Worm (Caenorhabditis elegans): ENCODE results near the gene F28C10.1.

- TF ChIP-seq Y53G8AR.9 (GFP tag; conservative IDR thresholded peaks at IDR 0.05): no peak
- TF ChIP-seq tlf-1 (GFP tag; optimal IDR thresholded peaks at IDR 0.05): no peak
- TF ChIP-seq ama-1 (optimal IDR thresholded peaks at IDR 0.05): no peak
- no peak for TF ChIP-seq ama-1 (GFP tag; optimal IDR thresholded peaks at IDR 0.05)
- TF ChIP-seq efl-1 (GFP tag; optimal IDR thresholded peaks at IDR 0.05): no peak
- TF ChIP-seq Y56A3A.18 (GFP tag; IDR thresholded peaks at IDR 0.05): no peak
- no peak for TF ChIP-seq snpc-4 (GFP tag; optimal IDR thresholded peaks at IDR 0.05)
- TF ChIP-seq snpc-4 (tag; optimal IDR thresholded peaks at IDR 0.05): no peak
- TF ChIP-seq F23B12.7 (tag; optimal IDR thresholded peaks at IDR 0.05; ENCODE audit: insufficient read depth): no peak
- no peak for TF ChIP-seq unc-130 (GFP tag; optimal IDR thresholded peaks at IDR 0.05)
- TF ChIP-seq lsy-27 (tag; optimal IDR thresholded peaks at IDR 0.05; ENCODE audit: borderline replicate concordance, insufficient read depth): no peak
- TF ChIP-seq aptf-3 (GFP tag; IDR thresholded peaks at IDR 0.05): no peak
- no peak for TF ChIP-seq Y95B8A.8 (GFP tag; IDR thresholded peaks at IDR 0.05)
- TF ChIP-seq T07F8.4 (tag; optimal IDR thresholded peaks at IDR 0.05): no peak
- no peak for TF ChIP-seq nhr-90 (tag; optimal IDR thresholded peaks at IDR 0.05)
- TF ChIP-seq lin-35 (GFP tag; optimal IDR thresholded peaks at IDR 0.05): no peak
These were observed 11.0 kb downstream of the F28C10.1 start, which contains the start of gene F57C12.6 for ce11 chrX:553875-554274.

All from whole organism, young adult.